Fruit fly (Drosophila melanogaster) whole organism, embryonic: ENCODE measurements around the gene CG5104.

Experiments used
- Bdp1 ChIP-seq: fragments of 200-800 bp; sonication (Bioruptor generic); optimal IDR thresholded peaks from 3 replicates; lab custom pipeline; 2016; ENCODE audit warnings: missing biosample characterization, missing genetic modification characterization
- CG12769 ChIP-seq: fragments of 200-800 bp; sonication (Bioruptor generic); optimal IDR thresholded peaks from 2 replicates; lab custom pipeline; 2019; ENCODE audit warnings: missing biosample characterization, mild to moderate bottlenecking, missing genetic modification characterization, moderate library complexity
- CG2202 ChIP-seq: fragments of 200-800 bp; sonication (Bioruptor generic); optimal IDR thresholded peaks from 2 replicates; lab custom pipeline; 2018; ENCODE audit warnings: missing biosample characterization, mild to moderate bottlenecking, missing genetic modification characterization
- CG8089 ChIP-seq: fragments of 200-800 bp; sonication (Bioruptor generic); optimal IDR thresholded peaks from 3 replicates; lab custom pipeline; 2016; ENCODE audit warnings: missing biosample characterization, missing genetic modification characterization
- CkIIα-i1 ChIP-seq: fragments of 200-800 bp; sonication (Bioruptor generic); IDR thresholded peaks from 2 replicates; pipeline ENCODE4 v1.3.6; 2022; ENCODE audit warnings: missing biosample characterization, missing genetic modification characterization
- emc ChIP-seq: fragments of 200-800 bp; sonication (Bioruptor generic); optimal IDR thresholded peaks from 2 replicates; lab custom pipeline; 2016; ENCODE audit warnings: missing biosample characterization, missing genetic modification characterization
- mam ChIP-seq: fragments of 200-800 bp; sonication (Bioruptor generic); optimal IDR thresholded peaks from 3 replicates; lab custom pipeline; 2016; ENCODE audit warnings: missing biosample characterization, missing genetic modification characterization
- pan ChIP-seq, 4 experiments: fragments of >200 bp in 3 of 4; fragments of 200-800 bp in 1 of 4; sonication (Bioruptor generic) in 1 of 4; optimal IDR thresholded peaks in 3 of 4; IDR thresholded peaks in 1 of 4; 2 replicates each; pipeline versions ENCODE4 v1.3.6 to Lab custom; 2017 to 2022; ENCODE audit warnings: missing biosample characterization in 2 of 4, missing genetic modification characterization in 2 of 4, mixed read lengths in 1 of 4
- prd ChIP-seq, 3 experiments: fragments of >200 bp in 2 of 3; fragments of 200-800 bp in 1 of 3; sonication (Bioruptor generic) in 1 of 3; optimal IDR thresholded peaks in 2 of 3; IDR thresholded peaks in 1 of 3; 2 replicates in 2 of 3; 3 replicates in 1 of 3; pipeline versions ENCODE4 v1.3.6 to Lab custom; 2017 to 2022; ENCODE audit warnings: missing biosample characterization in 1 of 3, missing genetic modification characterization in 1 of 3
- sim ChIP-seq: fragments of 200-800 bp; sonication (Bioruptor generic); IDR thresholded peaks from 2 replicates; pipeline ENCODE4 v1.3.6; 2022; ENCODE audit warnings: missing biosample characterization, missing genetic modification characterization
- trem ChIP-seq: fragments of 200-800 bp; optimal IDR thresholded peaks from 3 replicates; lab custom pipeline; 2019; ENCODE audit warnings: missing biosample characterization, mild to moderate bottlenecking, missing genetic modification characterization, moderate library complexity
- usp ChIP-seq: fragments of >200 bp; optimal IDR thresholded peaks from 2 replicates; lab custom pipeline; 2017; ENCODE audit warnings: missing biosample characterization, missing genetic modification characterization

DNA sequence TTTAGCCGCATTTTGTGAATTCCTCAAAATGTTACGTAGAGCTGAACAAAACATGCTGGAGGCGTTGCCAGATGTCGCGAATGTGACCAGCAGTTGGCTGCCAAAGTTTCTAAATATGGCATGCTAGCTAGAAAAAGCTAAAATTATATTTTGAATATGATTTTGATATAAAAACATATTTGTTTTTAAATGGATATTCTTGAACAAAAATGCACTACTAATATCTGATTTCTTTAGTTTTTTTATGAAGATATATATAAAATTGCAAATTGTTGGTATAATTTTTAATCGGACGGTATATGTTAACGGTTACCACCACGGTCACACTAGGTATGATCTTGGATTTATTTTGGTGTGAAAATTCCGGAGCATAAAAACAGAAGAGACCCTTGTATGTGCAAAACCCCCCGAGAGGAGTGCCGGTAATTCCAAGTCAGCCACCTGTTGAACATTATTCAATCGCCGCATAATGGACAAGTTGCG, at the start of gene CG5104, which contains the start of gene mTerf3:
- no peak for TF ChIP-seq emc (GFP tag; lab: Kevin White, UChicago)
- TF ChIP-seq pan (optimal IDR thresholded peaks at IDR 0.05; lab: Kevin White, UChicago): no peak
- TF ChIP-seq pan (GFP tag; optimal IDR thresholded peaks at IDR 0.05 in 1 of 2, IDR thresholded peaks at IDR 0.05 in 1 of 2): no peak
- TF ChIP-seq sim (GFP tag; lab: Robert Waterston, UW): no peak
- TF ChIP-seq CG8089: no peak
- no peak for TF ChIP-seq usp (GFP tag; lab: Kevin White, UChicago)
- no peak for TF ChIP-seq Bdp1 (GFP tag; lab: Kevin White, UChicago)
- TF ChIP-seq CG12769: no peak
- TF ChIP-seq prd (optimal IDR thresholded peaks at IDR 0.05; lab: Kevin White, UChicago): no peak
- peak; percentile 33; the same call in 1 of the 3 replicates for TF ChIP-seq prd (GFP tag; IDR thresholded peaks at IDR 0.05; lab: Robert Waterston, UW)
- TF ChIP-seq CkIIα-i1: no peak
- no peak for TF ChIP-seq mam (GFP tag; lab: Kevin White, UChicago)
- TF ChIP-seq trem (tag; lab: Kevin White, UChicago): peak; percentile 57
- TF ChIP-seq CG2202 (tag; lab: Kevin White, UChicago): no peak
